Worm (Caenorhabditis elegans) whole organism, late embryonic: Measurements from ENCODE around the gene srxa-5.

Experiments used
- C38D4.7 ChIP-seq: fragments of 200-800 bp; sonication (Bioruptor generic); optimal IDR thresholded peaks from 2 replicates; lab custom pipeline; 2018; ENCODE audit warnings: mild to moderate bottlenecking, missing genetic modification characterization, moderate library complexity, missing compliant biosample characterization
- ceh-18 ChIP-seq: sonication (generic microtip); optimal IDR thresholded peaks from 2 replicates; lab custom pipeline; 2016; ENCODE audit warnings: missing genetic modification characterization, missing compliant biosample characterization
- fax-1 ChIP-seq: sonication (generic microtip); optimal IDR thresholded peaks from 2 replicates; lab custom pipeline; 2016; ENCODE audit warnings: missing genotype, missing genetic modification characterization, missing compliant biosample characterization
- hlh-13 ChIP-seq: fragments of 200-800 bp; sonication (Bioruptor generic); optimal IDR thresholded peaks from 2 replicates; lab custom pipeline; 2018; ENCODE audit warnings: mild to moderate bottlenecking, missing genetic modification characterization, missing compliant biosample characterization
- pha-4 ChIP-seq: fragments of 150-350 bp; optimal IDR thresholded peaks from 2 replicates; lab custom pipeline; 2018; ENCODE audit warnings: missing biosample characterization, missing genetic modification reagents, missing genetic modification characterization

DNA sequence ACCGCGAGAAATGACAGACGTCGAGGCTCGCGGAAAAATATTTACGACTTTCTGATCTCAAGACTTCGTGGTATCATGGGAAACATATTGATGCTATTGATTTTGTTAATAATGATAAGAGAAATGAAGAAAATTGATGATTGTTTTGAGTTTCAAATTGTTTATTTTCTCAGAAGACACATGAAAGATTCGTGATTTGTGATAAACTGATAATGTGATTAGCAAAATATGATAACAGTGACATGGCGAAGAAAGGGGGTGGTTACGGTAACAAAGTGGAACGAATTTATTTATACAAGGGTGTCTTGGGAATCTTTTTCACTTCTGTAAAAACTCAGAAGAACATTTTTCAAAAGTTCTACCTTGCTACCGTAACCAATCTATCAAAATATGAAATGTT lies 23.4 kb upstream of the srxa-5 start:
- TF ChIP-seq ceh-18 (tag; lab: Kevin White, UChicago) (no peak), pha-4 (tag; lab: Kevin White, UChicago) (no peak), fax-1 (tag; lab: Kevin White, UChicago) (no peak), C38D4.7 (GFP tag; lab: Kevin White, UChicago) (no peak), hlh-13 (GFP tag; lab: Kevin White, UChicago) (no peak)
